Worm (Caenorhabditis elegans): ENCODE measurements around the gene srx-135.

- no peak for TF ChIP-seq him-1 (tag; optimal IDR thresholded peaks at IDR 0.05)
- no peak for TF ChIP-seq dao-5 (tag; optimal IDR thresholded peaks at IDR 0.05)
- TF ChIP-seq W03F9.2 (tag; optimal IDR thresholded peaks at IDR 0.05): no peak
These were observed 33.7 kb downstream of the srx-135 start, which contains the start of gene sptl-3 for ce11 chrV:13892457-13893375.

Measured in whole organism, L4/young adult.